Worm (Caenorhabditis elegans): ENCODE data around the gene hpo-40.

- TF ChIP-seq C17E4.6 (GFP tag; IDR thresholded peaks at IDR 0.05), result no peak
- no peak for TF ChIP-seq aptf-2 (GFP tag; conservative IDR thresholded peaks at IDR 0.05)
- no peak for TF ChIP-seq egrh-3 (GFP tag; IDR thresholded peaks at IDR 0.05)
- no peak for TF ChIP-seq F23B12.7 (tag; optimal IDR thresholded peaks at IDR 0.05; ENCODE audit: insufficient read depth)
- TF ChIP-seq F49E8.2 (tag; optimal IDR thresholded peaks at IDR 0.05; ENCODE audit: insufficient read depth), result no peak
- TF ChIP-seq ztf-26 (tag; optimal IDR thresholded peaks at IDR 0.05), result no peak
- TF ChIP-seq him-1 (tag; optimal IDR thresholded peaks at IDR 0.05), result no peak
- TF ChIP-seq snpc-3.4 (tag; optimal IDR thresholded peaks at IDR 0.05), result no peak
- TF ChIP-seq B0336.3 (GFP tag; IDR thresholded peaks at IDR 0.05), result no peak
- no peak for TF ChIP-seq efl-1 (GFP tag; optimal IDR thresholded peaks at IDR 0.05)
- TF ChIP-seq lsy-27 (tag; optimal IDR thresholded peaks at IDR 0.05; ENCODE audit: borderline replicate concordance, insufficient read depth), result no peak
Measured at ce11 chrV:10166368-10166767, 46.4 kb upstream of the hpo-40 start, which contains the start of gene C51E3.6.

Measured in whole organism, young adult.